Fruit fly (Drosophila melanogaster) whole organism, embryonic: ENCODE measurements around the gene nuf.

Source experiments
- Adf1 ChIP-seq: fragments of 200-800 bp; sonication (Bioruptor generic); IDR thresholded peaks from 2 replicates; pipeline ENCODE4 v1.3.6; 2022; ENCODE audit warnings: missing biosample characterization, missing genetic modification characterization
- CG10431 ChIP-seq: fragments of 200-800 bp; sonication (Bioruptor generic); optimal IDR thresholded peaks from 3 replicates; lab custom pipeline; 2018; ENCODE audit warnings: missing biosample characterization, mild to moderate bottlenecking, missing genetic modification characterization
- CG12219 ChIP-seq: fragments of 200-800 bp; sonication (Bioruptor generic); optimal IDR thresholded peaks from 3 replicates; lab custom pipeline; 2018; ENCODE audit warnings: missing biosample characterization, mild to moderate bottlenecking, missing genetic modification characterization
- CG13287 ChIP-seq: fragments of 200-800 bp; sonication (Bioruptor generic); IDR thresholded peaks from 2 replicates; pipeline ENCODE4 v1.3.6; 2022; ENCODE audit warnings: missing biosample characterization, missing genetic modification characterization; ENCODE audit not compliant: partially characterized antibody
- CG13296 ChIP-seq: fragments of 200-800 bp; sonication (Bioruptor generic); optimal IDR thresholded peaks from 3 replicates; lab custom pipeline; 2018; ENCODE audit warnings: missing biosample characterization, mild to moderate bottlenecking, missing genetic modification characterization
- CG17385 ChIP-seq: fragments of 200-800 bp; sonication (Bioruptor generic); optimal IDR thresholded peaks from 3 replicates; lab custom pipeline; 2018; ENCODE audit warnings: missing biosample characterization, mild to moderate bottlenecking, missing genetic modification characterization
- CG17802 ChIP-seq: fragments of 200-800 bp; sonication (Bioruptor generic); optimal IDR thresholded peaks from 2 replicates; lab custom pipeline; 2018; ENCODE audit warnings: missing biosample characterization, mild to moderate bottlenecking, missing genetic modification characterization, moderate library complexity
- CG1832 ChIP-seq: fragments of 200-800 bp; sonication (Bioruptor generic); optimal IDR thresholded peaks from 2 replicates; lab custom pipeline; 2017; ENCODE audit warnings: missing biosample characterization, mild to moderate bottlenecking, missing genetic modification characterization, inconsistent platforms
- CG2889 ChIP-seq: fragments of 200-800 bp; sonication (Bioruptor generic); IDR thresholded peaks from 3 replicates; pipeline ENCODE4 v1.3.6; 2022; ENCODE audit warnings: missing biosample characterization, missing genetic modification characterization
- CG32772 ChIP-seq: fragments of 200-800 bp; sonication (Bioruptor generic); IDR thresholded peaks from 2 replicates; pipeline ENCODE4 v1.3.6; 2022; ENCODE audit warnings: missing biosample characterization, missing genetic modification characterization
- CG5180 ChIP-seq: fragments of 200-800 bp; sonication (Bioruptor generic); optimal IDR thresholded peaks from 3 replicates; lab custom pipeline; 2017; ENCODE audit warnings: missing biosample characterization, missing genetic modification characterization, mild to moderate bottlenecking, moderate library complexity, missing genetic modification reagents
- CG5245 ChIP-seq: fragments of 200-800 bp; sonication (Bioruptor generic); optimal IDR thresholded peaks from 3 replicates; lab custom pipeline; 2016; ENCODE audit warnings: missing biosample characterization, missing genetic modification characterization
- CG6683 ChIP-seq: fragments of 200-800 bp; sonication (Bioruptor generic); optimal IDR thresholded peaks from 2 replicates; lab custom pipeline; 2017; ENCODE audit warnings: missing biosample characterization, mild to moderate bottlenecking, missing genetic modification characterization, missing genetic modification reagents
- CG7928 ChIP-seq: fragments of 200-800 bp; sonication (Bioruptor generic); optimal IDR thresholded peaks from 2 replicates; lab custom pipeline; 2017; ENCODE audit warnings: missing biosample characterization, mild to moderate bottlenecking, missing genetic modification characterization
- CG8478 ChIP-seq: fragments of >200 bp; optimal IDR thresholded peaks from 2 replicates; lab custom pipeline; 2018
- CG8944 ChIP-seq: fragments of 200-800 bp; sonication (Bioruptor generic); optimal IDR thresholded peaks from 3 replicates; lab custom pipeline; 2016; ENCODE audit warnings: missing biosample characterization, missing genetic modification characterization
- CoRest ChIP-seq: fragments of 200-800 bp; sonication (Bioruptor generic); optimal IDR thresholded peaks from 3 replicates; lab custom pipeline; 2018; ENCODE audit warnings: missing biosample characterization, mild to moderate bottlenecking, missing genetic modification characterization, moderate library complexity
- Dek ChIP-seq: fragments of 200-800 bp; sonication (Bioruptor generic); optimal IDR thresholded peaks from 3 replicates; lab custom pipeline; 2019; ENCODE audit warnings: missing biosample characterization, mild to moderate bottlenecking, missing genetic modification characterization, moderate library complexity
- Drgx ChIP-seq: fragments of 200-800 bp; sonication (Bioruptor generic); IDR thresholded peaks from 2 replicates; pipeline ENCODE4 v1.3.6; 2022; ENCODE audit warnings: missing biosample characterization, missing genetic modification characterization
- Fer3 ChIP-seq: fragments of 200-800 bp; sonication (Bioruptor generic); optimal IDR thresholded peaks from 2 replicates; lab custom pipeline; 2018; ENCODE audit warnings: missing biosample characterization, mild to moderate bottlenecking, missing genetic modification characterization, moderate library complexity
- HLH3B ChIP-seq: fragments of 200-800 bp; sonication (Bioruptor generic); IDR thresholded peaks from 2 replicates; pipeline ENCODE4 v1.3.6; 2022; ENCODE audit warnings: missing biosample characterization, missing genetic modification characterization
- HLHmδ ChIP-seq: fragments of 200-800 bp; sonication (Bioruptor generic); optimal IDR thresholded peaks from 2 replicates; lab custom pipeline; 2018; ENCODE audit warnings: missing biosample characterization, mild to moderate bottlenecking, missing genetic modification characterization, moderate library complexity
- Hr51 ChIP-seq, 2 experiments: fragments of 200-800 bp; sonication (Bioruptor generic); optimal IDR thresholded peaks; 2 replicates in 1 of 2; 3 replicates in 1 of 2; lab custom pipeline; 2016 to 2018; ENCODE audit warnings: missing biosample characterization in 2 of 2, missing genetic modification characterization in 2 of 2, mild to moderate bottlenecking in 1 of 2, moderate library complexity in 1 of 2
- Lhr ChIP-seq: fragments of 200-800 bp; sonication (Bioruptor generic); optimal IDR thresholded peaks from 3 replicates; lab custom pipeline; 2017; ENCODE audit warnings: mild to moderate bottlenecking, missing biosample characterization, missing genetic modification reagents, missing genetic modification characterization
- Nf-YA ChIP-seq: fragments of 200-800 bp; sonication (Bioruptor generic); IDR thresholded peaks from 2 replicates; pipeline ENCODE4 v1.3.6; 2022; ENCODE audit warnings: missing biosample characterization, missing genetic modification characterization
- Pdp1 ChIP-seq, 2 experiments: fragments of 200-800 bp; sonication (Bioruptor generic); optimal IDR thresholded peaks; 3 replicates each; lab custom pipeline; 2016; ENCODE audit warnings: missing biosample characterization in 2 of 2, missing genetic modification characterization in 2 of 2, mild to moderate bottlenecking in 1 of 2, moderate library complexity in 1 of 2
- Vsx1 ChIP-seq: fragments of 200-800 bp; sonication (Bioruptor generic); optimal IDR thresholded peaks from 2 replicates; lab custom pipeline; 2017; ENCODE audit warnings: missing biosample characterization, mild to moderate bottlenecking, missing genetic modification characterization, missing genetic modification reagents
- aop ChIP-seq: fragments of 200-800 bp; sonication (Bioruptor generic); IDR thresholded peaks from 2 replicates; pipeline ENCODE4 v1.3.6; 2022; ENCODE audit warnings: missing biosample characterization, missing genetic modification characterization
- ash1 ChIP-seq: fragments of 200-800 bp; sonication (Bioruptor generic); optimal IDR thresholded peaks from 2 replicates; lab custom pipeline; 2018; ENCODE audit warnings: missing biosample characterization, mild to moderate bottlenecking, missing genetic modification characterization
- ato ChIP-seq: fragments of 200-800 bp; sonication (Bioruptor generic); IDR thresholded peaks from 2 replicates; pipeline ENCODE4 v1.3.6; 2022; ENCODE audit warnings: missing biosample characterization, missing genetic modification characterization; ENCODE audit not compliant: partially characterized antibody
- br ChIP-seq: fragments of >200 bp; optimal IDR thresholded peaks from 2 replicates; lab custom pipeline; 2017
- bsh ChIP-seq, 2 experiments: fragments of 200-800 bp; sonication (Bioruptor generic); optimal IDR thresholded peaks; 2 replicates each; lab custom pipeline; 2017 to 2018; ENCODE audit warnings: mild to moderate bottlenecking in 2 of 2, missing biosample characterization in 2 of 2, missing genetic modification characterization in 2 of 2, moderate library complexity in 1 of 2
- chn ChIP-seq: fragments of 200-800 bp; sonication (Bioruptor generic); optimal IDR thresholded peaks from 2 replicates; lab custom pipeline; 2016; ENCODE audit warnings: missing biosample characterization, missing genetic modification characterization
- dpn ChIP-seq, 2 experiments: fragments of 200-800 bp; sonication (Bioruptor generic); optimal IDR thresholded peaks; 3 replicates each; lab custom pipeline; 2016; ENCODE audit warnings: missing biosample characterization in 2 of 2, missing genetic modification characterization in 2 of 2
- grn ChIP-seq: fragments of 200-800 bp; sonication (Bioruptor generic); optimal IDR thresholded peaks from 3 replicates; lab custom pipeline; 2017; ENCODE audit warnings: missing biosample characterization, missing genetic modification characterization
- gsb-n ChIP-seq: fragments of 200-800 bp; sonication (Bioruptor generic); optimal IDR thresholded peaks from 3 replicates; lab custom pipeline; 2018; ENCODE audit warnings: missing biosample characterization, mild to moderate bottlenecking, missing genetic modification characterization
- ham ChIP-seq: fragments of 200-800 bp; sonication (Bioruptor generic); IDR thresholded peaks from 2 replicates; pipeline ENCODE4 v1.3.6; 2022; ENCODE audit warnings: missing biosample characterization, missing genetic modification characterization
- hb ChIP-seq: fragments of 200-800 bp; sonication (Bioruptor generic); IDR thresholded peaks from 3 replicates; pipeline ENCODE4 v1.3.6; 2022; ENCODE audit warnings: missing biosample characterization, missing genetic modification characterization; ENCODE audit not compliant: partially characterized antibody
- her ChIP-seq: fragments of 200-800 bp; sonication (Bioruptor generic); optimal IDR thresholded peaks from 2 replicates; lab custom pipeline; 2016; ENCODE audit warnings: missing biosample characterization, missing genetic modification characterization
- hth ChIP-seq: fragments of >200 bp; optimal IDR thresholded peaks from 2 replicates; lab custom pipeline; 2017; ENCODE audit warnings: inconsistent platforms
- lola ChIP-seq, 3 experiments: fragments of >200 bp in 2 of 3; fragments of 200-800 bp in 1 of 3; sonication (Bioruptor generic) in 1 of 3; optimal IDR thresholded peaks; 2 replicates each; lab custom pipeline; 2017 to 2019; ENCODE audit warnings: missing biosample characterization in 3 of 3, missing genetic modification characterization in 3 of 3, mild to moderate bottlenecking in 1 of 3, moderate library complexity in 1 of 3
- pan ChIP-seq, 4 experiments: fragments of >200 bp in 3 of 4; fragments of 200-800 bp in 1 of 4; sonication (Bioruptor generic) in 1 of 4; optimal IDR thresholded peaks in 3 of 4; IDR thresholded peaks in 1 of 4; 2 replicates each; pipeline versions ENCODE4 v1.3.6 to Lab custom; 2017 to 2022; ENCODE audit warnings: missing biosample characterization in 2 of 4, missing genetic modification characterization in 2 of 4, mixed read lengths in 1 of 4
- pros ChIP-seq: fragments of 200-800 bp; sonication (Bioruptor generic); optimal IDR thresholded peaks from 3 replicates; lab custom pipeline; 2019; ENCODE audit warnings: missing biosample characterization, mild to moderate bottlenecking, missing genetic modification characterization, moderate library complexity
- seq ChIP-seq: fragments of 200-800 bp; sonication (Bioruptor generic); IDR thresholded peaks from 2 replicates; pipeline ENCODE4 v1.3.6; 2022; ENCODE audit warnings: missing biosample characterization, missing genetic modification characterization
- sr ChIP-seq: fragments of 200-800 bp; sonication (Bioruptor generic); IDR thresholded peaks from 3 replicates; pipeline ENCODE4 v1.3.6; 2022; ENCODE audit warnings: missing biosample characterization, missing genetic modification characterization
- wdn ChIP-seq: fragments of 200-800 bp; sonication (Bioruptor generic); IDR thresholded peaks from 2 replicates; pipeline ENCODE4 v1.3.6; 2022; ENCODE audit warnings: missing biosample characterization, missing genetic modification characterization
- wor ChIP-seq: fragments of 200-800 bp; sonication (Bioruptor generic); IDR thresholded peaks from 2 replicates; pipeline ENCODE4 v1.3.6; 2022; ENCODE audit warnings: missing biosample characterization, missing genetic modification characterization

Gene nuf

dm6 chr3L:14190625-14191475 lies at the start of gene nuf (continued):
- TF ChIP-seq CG1832 (GFP tag; lab: Kevin White, UChicago) (no peak), CG13296 (GFP tag; lab: Kevin White, UChicago) (peak; percentile 59), Pdp1 (GFP tag; optimal IDR thresholded peaks at IDR 0.05; lab: Kevin White, UChicago) (peak in 1 of 2 experiments; percentile 33), CG17802 (tag; lab: Kevin White, UChicago) (no peak), Adf1 (GFP tag; lab: Robert Waterston, UW) (peak; percentile 33; the same call in 1 of the 2 replicates), hb (no peak; the same call in 2 of the 3 replicates), hth (lab: Kevin White, UChicago) (no peak), pan (optimal IDR thresholded peaks at IDR 0.05; lab: Kevin White, UChicago) (no peak), pan (GFP tag; optimal IDR thresholded peaks at IDR 0.05 in 1 of 2, IDR thresholded peaks at IDR 0.05 in 1 of 2) (peak in 1 of 2 experiments; percentile 73), seq (GFP tag; lab: Robert Waterston, UW) (peak; percentile 30; the same call in 1 of the 2 replicates), Hr51 (GFP tag; optimal IDR thresholded peaks at IDR 0.05; lab: Kevin White, UChicago) (peak in 1 of 2 experiments; percentile 11), CG12219 (GFP tag; lab: Kevin White, UChicago) (peak; percentile 39), pros (GFP tag; lab: Kevin White, UChicago) (peak; percentile 58), CG6683 (GFP tag; lab: Kevin White, UChicago) (peak; percentile 54), Drgx (peak; percentile 18; the same call in 1 of the 2 replicates), grn (GFP tag; lab: Kevin White, UChicago) (no peak), CG5180 (GFP tag; lab: Kevin White, UChicago) (peak; percentile 62), CG10431 (peak; percentile 62), CG13287 (GFP tag; lab: Robert Waterston, UW) (peak; percentile 35; the same call in 1 of the 2 replicates), Lhr (GFP tag; lab: Kevin White, UChicago) (peak; percentile 72), ham (GFP tag; lab: Robert Waterston, UW) (no peak), sr (GFP tag; lab: Robert Waterston, UW) (peak; percentile 70; the same call in 2 of the 3 replicates), ash1 (GFP tag; lab: Kevin White, UChicago) (peak; percentile 72), aop (GFP tag; lab: Robert Waterston, UW) (peak; percentile 34; the same call in 1 of the 2 replicates), Fer3 (tag; lab: Kevin White, UChicago) (peak; percentile 39), CG17385 (peak; percentile 62), ato (0 out of 2 replicates have a peak, but pooled peaks have one; percentile 17), chn (GFP tag; lab: Kevin White, UChicago) (no peak), wor (GFP tag; lab: Robert Waterston, UW) (no peak), her (peak; percentile 35), CG8478 (lab: Kevin White, UChicago) (no peak), Nf-YA (GFP tag; lab: Robert Waterston, UW) (no peak; the same call in 1 of the 2 replicates), br (lab: Kevin White, UChicago) (no peak), CG7928 (GFP tag; lab: Kevin White, UChicago) (peak; percentile 44), bsh (GFP tag; optimal IDR thresholded peaks at IDR 0.05; lab: Kevin White, UChicago) (peak in 1 of 2 experiments; percentile 24), HLH3B (GFP tag; lab: Robert Waterston, UW) (no peak), HLHmδ (peak; percentile 90), Dek (tag; lab: Kevin White, UChicago) (no peak), Vsx1 (GFP tag; lab: Kevin White, UChicago) (no peak), dpn (GFP tag; optimal IDR thresholded peaks at IDR 0.05; lab: Kevin White, UChicago) (peak in 1 of 2 experiments; percentile 24), CG8944 (GFP tag; lab: Kevin White, UChicago) (no peak), CG32772 (GFP tag; lab: Robert Waterston, UW) (no peak), CG5245 (GFP tag; lab: Kevin White, UChicago) (no peak), CG2889 (GFP tag; lab: Robert Waterston, UW) (no peak), lola (GFP tag; optimal IDR thresholded peaks at IDR 0.05; lab: Kevin White, UChicago) (no peak), gsb-n (tag; lab: Kevin White, UChicago) (peak; percentile 16), wdn (GFP tag; lab: Robert Waterston, UW) (no peak; the same call in 1 of the 2 replicates), CoRest (tag; lab: Kevin White, UChicago) (no peak)
